Worm (Caenorhabditis elegans) whole organism, midembryonic: ENCODE results near the gene C16C10.1.

ENCODE experiments used
- cog-1 ChIP-seq: sonication (generic microtip); optimal IDR thresholded peaks from 2 replicates; lab custom pipeline; 2016; ENCODE audit warnings: missing genetic modification characterization, missing compliant biosample characterization
- klf-2 ChIP-seq: fragments of 200-800 bp; sonication (Bioruptor generic); conservative IDR thresholded peaks from 2 replicates; pipeline ENCODE4 v1.3.6; 2022; ENCODE audit warnings: missing genetic modification reagents, missing genetic modification characterization, missing compliant biosample characterization
- ztf-29 ChIP-seq: fragments of 200-800 bp; sonication (Bioruptor generic); IDR thresholded peaks from 2 replicates; pipeline ENCODE4 v1.3.6; 2022; ENCODE audit warnings: missing genetic modification reagents, missing genetic modification characterization, missing compliant biosample characterization

DNA sequence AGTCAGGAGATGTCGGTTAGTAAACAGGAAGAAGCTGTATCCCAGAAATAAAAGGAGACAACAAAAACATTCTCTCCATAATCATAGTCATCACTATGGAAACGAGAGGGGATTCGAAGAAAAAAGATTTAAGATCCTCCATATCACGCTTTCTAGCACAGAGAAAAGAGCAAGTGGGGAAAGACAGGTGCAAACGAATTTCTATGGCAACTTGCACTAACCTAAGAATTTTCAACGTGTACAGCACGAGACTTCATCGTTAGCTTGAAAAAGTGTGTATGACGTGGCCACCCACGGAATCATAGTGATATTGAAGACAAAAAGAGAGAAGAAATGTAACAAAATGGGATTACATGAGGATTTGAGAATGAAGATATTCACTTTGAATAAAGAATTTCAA is 39.6 kb upstream of the C16C10.1 start:
- TF ChIP-seq cog-1 (tag; lab: Kevin White, UChicago): no peak
- no peak for TF ChIP-seq ztf-29 (GFP tag; lab: Robert Waterston, UW)
- no peak for TF ChIP-seq klf-2 (GFP tag; lab: Robert Waterston, UW)
